Fruit fly (Drosophila melanogaster): ENCODE data around the gene cDIP.

The cDIP gene

DNA sequence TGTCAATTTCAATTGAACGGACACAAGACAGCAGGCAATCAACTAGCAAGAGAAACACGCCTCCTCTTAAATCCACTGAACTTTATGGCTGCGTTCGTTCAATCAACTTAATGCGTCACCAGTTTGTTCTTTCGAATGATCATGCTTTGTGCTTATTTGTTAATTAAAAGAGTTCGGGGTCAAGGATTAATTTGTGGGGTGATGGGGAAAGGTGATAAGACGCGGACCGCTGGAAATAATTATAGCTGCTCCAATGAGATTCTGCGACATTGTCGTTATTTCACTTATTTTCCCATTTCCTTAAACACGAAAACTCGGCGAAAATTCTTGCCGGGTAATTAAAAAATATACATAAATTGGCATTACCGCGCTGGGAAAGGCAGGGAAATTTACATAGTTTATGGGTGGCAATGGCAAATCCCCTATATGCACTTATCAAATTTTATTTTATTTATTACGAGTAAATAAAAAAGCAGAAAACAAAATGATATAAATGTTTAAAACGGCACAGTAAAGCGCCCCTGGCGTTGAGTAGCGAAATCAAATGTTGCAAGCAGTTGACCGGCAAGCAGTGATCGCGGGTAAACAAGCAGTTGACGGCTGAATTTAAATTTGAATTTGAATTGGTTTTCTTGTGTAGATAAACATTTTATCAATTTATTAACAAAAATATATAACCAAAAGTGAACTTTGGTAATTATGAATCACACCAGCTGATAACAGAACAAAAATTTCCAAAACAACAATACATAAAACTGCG is 23.7 kb upstream of the cDIP start (continued):
- TF ChIP-seq bsh (GFP tag; optimal IDR thresholded peaks at IDR 0.05) (peak in 1 of 2 experiments; percentile 59), CG7372 (GFP tag; IDR thresholded peaks at IDR 0.05) (peak; percentile 66; the same call in 1 of the 2 replicates), NC2α (GFP tag; optimal IDR thresholded peaks at IDR 0.05) (peak; percentile 70), Lim3 (GFP tag; IDR thresholded peaks at IDR 0.05) (no peak), repo (GFP tag; optimal IDR thresholded peaks at IDR 0.05) (peak; percentile 77), gce (GFP tag; IDR thresholded peaks at IDR 0.05) (no peak), pfk (GFP tag; optimal IDR thresholded peaks at IDR 0.05) (peak; percentile 23), pnt (GFP tag; optimal IDR thresholded peaks at IDR 0.05) (peak; percentile 43), CG3847 (GFP tag; IDR thresholded peaks at IDR 0.05) (peak; percentile 70), Rfx (GFP tag; IDR thresholded peaks at IDR 0.05) (peak; percentile 90), corto (GFP tag; optimal IDR thresholded peaks at IDR 0.05) (no peak), Trl (optimal IDR thresholded peaks at IDR 0.05) (no peak), Trl (GFP tag; optimal IDR thresholded peaks at IDR 0.05) (peak; percentile 74), sens-2 (GFP tag; IDR thresholded peaks at IDR 0.05) (peak; percentile 52; the same call in 1 of the 2 replicates), Usf (GFP tag; optimal IDR thresholded peaks at IDR 0.05) (peak; percentile 37), CG33213 (GFP tag; optimal IDR thresholded peaks at IDR 0.05) (peak; percentile 86), Atf6 (GFP tag; IDR thresholded peaks at IDR 0.05) (peak; percentile 63), CG12155 (GFP tag; optimal IDR thresholded peaks at IDR 0.05) (peak; percentile 30), CG13296 (GFP tag; optimal IDR thresholded peaks at IDR 0.05) (peak; percentile 61), bcd (GFP tag; optimal IDR thresholded peaks at IDR 0.05) (peak; percentile 78), CG7745 (tag; optimal IDR thresholded peaks at IDR 0.05) (no peak), CG10147 (GFP tag; optimal IDR thresholded peaks at IDR 0.05) (peak; percentile 65), CG7357 (GFP tag; IDR thresholded peaks at IDR 0.05) (0 out of 3 replicates have a peak, but pooled peaks have one; percentile 50), CG18262 (tag; optimal IDR thresholded peaks at IDR 0.05) (peak; percentile 62), hbn (GFP tag; IDR thresholded peaks at IDR 0.05; ENCODE audit: partially characterized antibody) (no peak), CG5245 (GFP tag; optimal IDR thresholded peaks at IDR 0.05) (peak; percentile 77), btn (GFP tag; optimal IDR thresholded peaks at IDR 0.05) (peak; percentile 53), Side (GFP tag; optimal IDR thresholded peaks at IDR 0.05) (peak; percentile 59), CG12219 (GFP tag; optimal IDR thresholded peaks at IDR 0.05) (peak; percentile 57), CG4617 (GFP tag; optimal IDR thresholded peaks at IDR 0.05; ENCODE audit: borderline replicate concordance) (peak; percentile 20), otp (GFP tag; IDR thresholded peaks at IDR 0.05) (peak; percentile 55; the same call in 1 of the 3 replicates), CG15696 (tag; optimal IDR thresholded peaks at IDR 0.05) (peak; percentile 74), Mad (GFP tag; optimal IDR thresholded peaks at IDR 0.05) (peak; percentile 88), CG18619 (GFP tag; optimal IDR thresholded peaks at IDR 0.05) (peak; percentile 81), CG1832 (GFP tag; optimal IDR thresholded peaks at IDR 0.05) (no peak), CG16815 (GFP tag; optimal IDR thresholded peaks at IDR 0.05) (peak; percentile 58), tx (GFP tag; optimal IDR thresholded peaks at IDR 0.05) (peak; percentile 58), chn (GFP tag; optimal IDR thresholded peaks at IDR 0.05) (peak; percentile 89), tna (GFP tag; IDR thresholded peaks at IDR 0.05; ENCODE audit: partially characterized antibody) (no peak), hkb (optimal IDR thresholded peaks at IDR 0.05) (no peak), hkb (GFP tag; IDR thresholded peaks at IDR 0.05) (peak; percentile 31; the same call in 1 of the 2 replicates), cato (GFP tag; optimal IDR thresholded peaks at IDR 0.05; ENCODE audit: borderline replicate concordance) (peak; percentile 62), CG2889 (GFP tag; IDR thresholded peaks at IDR 0.05) (no peak), slbo (GFP tag; IDR thresholded peaks at IDR 0.05) (peak; percentile 72), Ravus (GFP tag; IDR thresholded peaks at IDR 0.05) (no peak), Bdp1 (GFP tag; optimal IDR thresholded peaks at IDR 0.05) (peak; percentile 82), Doc3 (GFP tag; IDR thresholded peaks at IDR 0.05; ENCODE audit: partially characterized antibody) (no peak), CG12659 (GFP tag; optimal IDR thresholded peaks at IDR 0.05) (peak; percentile 79), dm (GFP tag; optimal IDR thresholded peaks at IDR 0.05) (peak; percentile 66), CG30431 (GFP tag; optimal IDR thresholded peaks at IDR 0.05) (peak; percentile 70)

All from whole organism, embryonic.